Comparison of ENCODE assay signal across 4 worm cellular contexts in genomic region chrX:2242568-2243185, ce11.
TF ChIP-seq lines count a peak whose summit lies in the region.

TSS of gene rpl-11.2 (minus strand) at chrX:2242618.

TF ChIP-seq in whole organism, L2 larva, 48 proteins besides CTCF, POLR2A, EP300 and RAD21 (continued from another document):
- TF ChIP-seq snpc-4 (tag; optimal IDR thresholded peaks at IDR 0.05; lab: Kevin White, UChicago) (peak; percentile 89), mbf-1 (tag; optimal IDR thresholded peaks at IDR 0.05; lab: Kevin White, UChicago) (no peak), sem-4 (tag; optimal IDR thresholded peaks at IDR 0.05; lab: Kevin White, UChicago) (peak; percentile 99), mdl-1 (tag; optimal IDR thresholded peaks at IDR 0.05; lab: Kevin White, UChicago) (peak; percentile 62 to 77), nhr-129 (tag; optimal IDR thresholded peaks at IDR 0.05; lab: Kevin White, UChicago) (peak; percentile 99), ceh-82 (tag; optimal IDR thresholded peaks at IDR 0.05; lab: Kevin White, UChicago) (peak; percentile 86), ceh-16 (tag; optimal IDR thresholded peaks at IDR 0.05; lab: Kevin White, UChicago) (peak; percentile 96), skn-1 (tag; optimal IDR thresholded peaks at IDR 0.05; lab: Kevin White, UChicago) (peak; percentile 83), lsy-2 (tag; optimal IDR thresholded peaks at IDR 0.05; lab: Kevin White, UChicago) (peak; percentile 99 to 100), nhr-11 (tag; optimal IDR thresholded peaks at IDR 0.05; lab: Kevin White, UChicago) (no peak), nhr-6 (tag; optimal IDR thresholded peaks at IDR 0.05; lab: Kevin White, UChicago) (peak; percentile 97), egl-27 (tag; optimal IDR thresholded peaks at IDR 0.05; lab: Kevin White, UChicago) (peak; percentile 87), ztf-11 (tag; optimal IDR thresholded peaks at IDR 0.05; lab: Kevin White, UChicago) (peak; percentile 47), unc-62 (GFP tag; optimal IDR thresholded peaks at IDR 0.05; lab: Kevin White, UChicago) (peak; percentile 67), nhr-12 (tag; optimal IDR thresholded peaks at IDR 0.05; lab: Kevin White, UChicago) (no peak), alr-1 (tag; optimal IDR thresholded peaks at IDR 0.05; lab: Kevin White, UChicago) (no peak), nhr-10 (tag; optimal IDR thresholded peaks at IDR 0.05; lab: Kevin White, UChicago) (peak; percentile 84), lin-39 (tag; optimal IDR thresholded peaks at IDR 0.05; lab: Kevin White, UChicago) (no peak), lin-13 (GFP tag; optimal IDR thresholded peaks at IDR 0.05; lab: Kevin White, UChicago) (peak; percentile 97), nhr-23 (tag; optimal IDR thresholded peaks at IDR 0.05; lab: Kevin White, UChicago) (no peak), nhr-77 (tag; optimal IDR thresholded peaks at IDR 0.05; lab: Kevin White, UChicago) (peak; percentile 88), nhr-25 (tag; optimal IDR thresholded peaks at IDR 0.05; lab: Kevin White, UChicago) (peak; percentile 98), sma-9 (GFP tag; optimal IDR thresholded peaks at IDR 0.05; lab: Kevin White, UChicago) (peak; percentile 98), sma-9 (tag; optimal IDR thresholded peaks at IDR 0.05; lab: Kevin White, UChicago) (no peak), crh-2 (tag; optimal IDR thresholded peaks at IDR 0.05; lab: Kevin White, UChicago) (peak; percentile 99), mab-5 (tag; optimal IDR thresholded peaks at IDR 0.05; lab: Kevin White, UChicago) (peak; percentile 94)

TF ChIP-seq in whole organism, L4 larva, 104 proteins besides CTCF, POLR2A, EP300 and RAD21 (continued from another document and continues in another):
- TF ChIP-seq zfp-2 (tag; optimal IDR thresholded peaks at IDR 0.05; lab: Kevin White, UChicago) (peak; percentile 96), mdl-1 (tag; optimal IDR thresholded peaks at IDR 0.05; lab: Kevin White, UChicago) (peak in 1 of 2 experiments; percentile 80), hlh-11 (tag; optimal IDR thresholded peaks at IDR 0.05; lab: Kevin White, UChicago) (peak; percentile 96), gei-8 (GFP tag; optimal IDR thresholded peaks at IDR 0.05; lab: Kevin White, UChicago) (peak; percentile 18), egl-43 (GFP tag; IDR thresholded peaks at IDR 0.05; lab: Robert Waterston, UW) (no peak; the same call in none of the 2 replicates), D1046.2 (GFP tag; IDR thresholded peaks at IDR 0.05; lab: Robert Waterston, UW) (peak; percentile 100), nhr-111 (GFP tag; optimal IDR thresholded peaks at IDR 0.05; lab: Kevin White, UChicago) (no peak), nhr-237 (tag; optimal IDR thresholded peaks at IDR 0.05; lab: Kevin White, UChicago) (peak; percentile 18), lin-13 (GFP tag; optimal IDR thresholded peaks at IDR 0.05; lab: Kevin White, UChicago) (peak; percentile 95), Y5F2A.4 (GFP tag; optimal IDR thresholded peaks at IDR 0.05; lab: Kevin White, UChicago) (no peak), mxl-3 (GFP tag; optimal IDR thresholded peaks at IDR 0.05; lab: Kevin White, UChicago) (peak; percentile 84), rbr-2 (tag; optimal IDR thresholded peaks at IDR 0.05; lab: Kevin White, UChicago) (peak; percentile 97), nhr-102 (tag; optimal IDR thresholded peaks at IDR 0.05; lab: Kevin White, UChicago) (peak; percentile 94), vab-7 (GFP tag; IDR thresholded peaks at IDR 0.05; lab: Robert Waterston, UW) (no peak; the same call in none of the 2 replicates), pqm-1 (tag; optimal IDR thresholded peaks at IDR 0.05; lab: Kevin White, UChicago) (peak; percentile 58), lin-1 (GFP tag; IDR thresholded peaks at IDR 0.05; lab: Robert Waterston, UW) (peak; percentile 83), daf-16 (GFP tag; optimal IDR thresholded peaks at IDR 0.05; lab: Kevin White, UChicago) (peak in 1 of 2 experiments; percentile 75), daf-16 (tag; optimal IDR thresholded peaks at IDR 0.05; lab: Kevin White, UChicago) (peak; percentile 85), unc-39 (tag; optimal IDR thresholded peaks at IDR 0.05; lab: Kevin White, UChicago) (no peak), lin-29 (GFP tag; IDR thresholded peaks at IDR 0.05; lab: Robert Waterston, UW) (peak; percentile 57; the same call in 1 of the 2 replicates), lin-38 (GFP tag; IDR thresholded peaks at IDR 0.05; lab: Robert Waterston, UW) (peak; percentile 71), attf-4 (tag; optimal IDR thresholded peaks at IDR 0.05; lab: Kevin White, UChicago) (peak; percentile 36), nhr-28 (tag; optimal IDR thresholded peaks at IDR 0.05; lab: Kevin White, UChicago) (peak; percentile 89), dve-1 (tag; optimal IDR thresholded peaks at IDR 0.05; lab: Kevin White, UChicago; ENCODE audit: insufficient read depth) (peak; percentile 99), F37D6.2 (tag; optimal IDR thresholded peaks at IDR 0.05; lab: Kevin White, UChicago) (peak; percentile 92), ctbp-1 (GFP tag; IDR thresholded peaks at IDR 0.05; lab: Robert Waterston, UW) (peak; percentile 91), php-3 (GFP tag; IDR thresholded peaks at IDR 0.05; lab: Robert Waterston, UW) (peak; percentile 73), zfp-3 (GFP tag; conservative IDR thresholded peaks at IDR 0.05; lab: Robert Waterston, UW) (peak; percentile 71; the same call in 1 of the 2 replicates), nhr-6 (tag; optimal IDR thresholded peaks at IDR 0.05; lab: Kevin White, UChicago) (peak; percentile 98), nhr-10 (tag; optimal IDR thresholded peaks at IDR 0.05; lab: Kevin White, UChicago) (peak; percentile 66), dmd-8 (GFP tag; IDR thresholded peaks at IDR 0.05; lab: Robert Waterston, UW) (peak; percentile 49; the same call in 1 of the 2 replicates), saeg-2 (GFP tag; IDR thresholded peaks at IDR 0.05; lab: Robert Waterston, UW) (peak; percentile 85), daf-12 (tag; optimal IDR thresholded peaks at IDR 0.05; lab: Kevin White, UChicago) (no peak), duxl-1 (tag; optimal IDR thresholded peaks at IDR 0.05; lab: Kevin White, UChicago; ENCODE audit: poor library complexity) (peak; percentile 94), jun-1 (tag; optimal IDR thresholded peaks at IDR 0.05; lab: Kevin White, UChicago) (peak; percentile 84)

TF ChIP-seq in whole organism, late embryonic, 69 proteins besides CTCF, POLR2A, EP300 and RAD21 (continued from another document):
- TF ChIP-seq hlh-30 (tag; optimal IDR thresholded peaks at IDR 0.05; lab: Kevin White, UChicago; ENCODE audit: insufficient read depth) (peak; percentile 57), gmeb-2 (tag; optimal IDR thresholded peaks at IDR 0.05; lab: Kevin White, UChicago) (no peak), hlh-15 (tag; optimal IDR thresholded peaks at IDR 0.05; lab: Kevin White, UChicago) (no peak), dmd-4 (tag; optimal IDR thresholded peaks at IDR 0.05; lab: Kevin White, UChicago; ENCODE audit: borderline replicate concordance) (no peak), ahr-1 (tag; optimal IDR thresholded peaks at IDR 0.05; lab: Kevin White, UChicago) (no peak), ceh-34 (tag; optimal IDR thresholded peaks at IDR 0.05; lab: Kevin White, UChicago) (peak; percentile 85), ceh-30 (tag; optimal IDR thresholded peaks at IDR 0.05; lab: Kevin White, UChicago) (peak; percentile 84), nhr-232 (tag; optimal IDR thresholded peaks at IDR 0.05; lab: Kevin White, UChicago) (no peak), unc-55 (GFP tag; optimal IDR thresholded peaks at IDR 0.05; lab: Kevin White, UChicago) (peak; percentile 74), syd-9 (tag; optimal IDR thresholded peaks at IDR 0.05; lab: Kevin White, UChicago) (peak; percentile 44), pax-1 (tag; optimal IDR thresholded peaks at IDR 0.05; lab: Kevin White, UChicago) (peak; percentile 76), pag-3 (tag; optimal IDR thresholded peaks at IDR 0.05; lab: Kevin White, UChicago; ENCODE audit: borderline replicate concordance) (no peak), ets-4 (tag; optimal IDR thresholded peaks at IDR 0.05; lab: Kevin White, UChicago) (peak; percentile 58), ama-1 (optimal IDR thresholded peaks at IDR 0.05; lab: Kevin White, UChicago) (no peak), ref-2 (tag; optimal IDR thresholded peaks at IDR 0.05; lab: Kevin White, UChicago) (peak; percentile 79), elt-2 (tag; optimal IDR thresholded peaks at IDR 0.05; lab: Kevin White, UChicago) (peak; percentile 66), ztf-16 (tag; optimal IDR thresholded peaks at IDR 0.05; lab: Kevin White, UChicago) (peak; percentile 37), fkh-10 (GFP tag; optimal IDR thresholded peaks at IDR 0.05; lab: Kevin White, UChicago) (no peak)

TF ChIP-seq in whole organism, mixed stage, embryonic, 35 proteins besides CTCF, POLR2A, EP300 and RAD21 (continued from another document):
- no peak for TF ChIP-seq ceh-83 (GFP tag; optimal IDR thresholded peaks at IDR 0.05; lab: Kevin White, UChicago)
TF ChIP-seq in whole organism, mixed stage, embryonic: peak in this region for 19.
